Worm (Caenorhabditis elegans): Measurements from ENCODE around the gene ugt-64.

ce11 chrV:3507691-3508090 lies 1.5 kb upstream of the ugt-64 start, which contains the start of gene str-225:
- TF ChIP-seq unc-62 (GFP tag; optimal IDR thresholded peaks at IDR 0.05), result no peak
- TF ChIP-seq lir-1 (GFP tag; conservative IDR thresholded peaks at IDR 0.05), result no peak
- no peak for TF ChIP-seq ama-1 (optimal IDR thresholded peaks at IDR 0.05)
- no peak for TF ChIP-seq ama-1 (GFP tag; optimal IDR thresholded peaks at IDR 0.05)
- TF ChIP-seq ets-4 (GFP tag; optimal IDR thresholded peaks at IDR 0.05), result no peak
- TF ChIP-seq F52B5.7 (tag; optimal IDR thresholded peaks at IDR 0.05), result no peak
- TF ChIP-seq snpc-4 (GFP tag; optimal IDR thresholded peaks at IDR 0.05), result no peak
- no peak for TF ChIP-seq snpc-4 (tag; optimal IDR thresholded peaks at IDR 0.05)
- TF ChIP-seq nfya-1 (tag; optimal IDR thresholded peaks at IDR 0.05; ENCODE audit: borderline replicate concordance, insufficient read depth), result no peak
